Worm (Caenorhabditis elegans) whole organism, young adult: ENCODE results near the gene F43E12.1.

Experiments
- B0019.2 ChIP-seq: fragments of 200-800 bp; sonication (Bioruptor generic); conservative IDR thresholded peaks from 2 replicates; pipeline ENCODE4 v1.3.6; 2022; ENCODE audit warnings: missing genetic modification reagents, missing genetic modification characterization, missing compliant biosample characterization
- C06A6.2 ChIP-seq: fragments of 200-800 bp; sonication (Bioruptor generic); conservative IDR thresholded peaks from 2 replicates; pipeline ENCODE4 v1.3.6; 2022; ENCODE audit warnings: missing genetic modification characterization, missing compliant biosample characterization
- D2030.7 ChIP-seq: fragments of 200-800 bp; sonication (Bioruptor generic); IDR thresholded peaks from 2 replicates; pipeline ENCODE4 v1.3.6; 2022; ENCODE audit warnings: missing genetic modification reagents, missing genetic modification characterization, missing compliant biosample characterization
- F10E7.11 ChIP-seq: sonication (generic microtip); optimal IDR thresholded peaks from 2 replicates; lab custom pipeline; 2017; ENCODE audit warnings: mild to moderate bottlenecking, missing genetic modification characterization, moderate library complexity, missing compliant biosample characterization
- F33H1.4 ChIP-seq: fragments of 200-800 bp; sonication (Bioruptor generic); IDR thresholded peaks from 2 replicates; pipeline ENCODE4 v1.3.6; 2022; ENCODE audit warnings: missing genetic modification reagents, missing genetic modification characterization, missing compliant biosample characterization
- K12H6.12 ChIP-seq: fragments of 200-800 bp; sonication (Bioruptor generic); optimal IDR thresholded peaks from 2 replicates; lab custom pipeline; 2018; ENCODE audit warnings: mild to moderate bottlenecking, missing genetic modification characterization, missing compliant biosample characterization
- T07F8.4 ChIP-seq: sonication (generic microtip); optimal IDR thresholded peaks from 2 replicates; lab custom pipeline; 2016; ENCODE audit warnings: mild to moderate bottlenecking, missing genetic modification characterization, moderate library complexity, missing compliant biosample characterization
- Y53F4B.3 ChIP-seq: fragments of 200-800 bp; sonication (Bioruptor generic); IDR thresholded peaks from 2 replicates; pipeline ENCODE4 v1.3.6; 2022; ENCODE audit warnings: missing genetic modification reagents, missing genetic modification characterization, missing compliant biosample characterization
- Y95B8A.8 ChIP-seq: fragments of 200-800 bp; sonication (Bioruptor generic); IDR thresholded peaks from 2 replicates; pipeline ENCODE4 v1.3.6; 2022; ENCODE audit warnings: missing genetic modification reagents, missing genetic modification characterization, missing compliant biosample characterization
- ZK185.1 ChIP-seq: sonication (generic microtip); optimal IDR thresholded peaks from 2 replicates; lab custom pipeline; 2016; ENCODE audit warnings: mild to moderate bottlenecking, missing genetic modification characterization, missing compliant biosample characterization; ENCODE audit not compliant: poor library complexity, severe bottlenecking
- atf-7 ChIP-seq: sonication (generic microtip); optimal IDR thresholded peaks from 2 replicates; lab custom pipeline; 2017; ENCODE audit warnings: mild to moderate bottlenecking, missing genetic modification characterization, missing compliant biosample characterization
- attf-3 ChIP-seq: fragments of 200-800 bp; sonication (Bioruptor generic); conservative IDR thresholded peaks from 2 replicates; pipeline ENCODE4 v1.3.6; 2022; ENCODE audit warnings: missing genetic modification reagents, missing genetic modification characterization, missing compliant biosample characterization
- attf-5 ChIP-seq: fragments of 200-800 bp; sonication (Bioruptor generic); optimal IDR thresholded peaks from 2 replicates; lab custom pipeline; 2018; ENCODE audit warnings: mild to moderate bottlenecking, missing genetic modification characterization, missing compliant biosample characterization
- attf-6 ChIP-seq: fragments of 200-800 bp; sonication (Bioruptor generic); IDR thresholded peaks from 2 replicates; pipeline ENCODE4 v1.3.6; 2022; ENCODE audit warnings: missing genetic modification reagents, missing genetic modification characterization, missing compliant biosample characterization
- bed-1 ChIP-seq: fragments of 200-800 bp; sonication (Bioruptor generic); IDR thresholded peaks from 2 replicates; pipeline ENCODE4 v1.3.6; 2022; ENCODE audit warnings: missing genetic modification reagents, missing genetic modification characterization, missing compliant biosample characterization
- ccch-3 ChIP-seq: fragments of 200-800 bp; sonication (Bioruptor generic); optimal IDR thresholded peaks from 2 replicates; lab custom pipeline; 2018; ENCODE audit warnings: mild to moderate bottlenecking, missing genetic modification characterization, missing compliant biosample characterization
- cebp-1 ChIP-seq, 2 experiments: fragments of 200-800 bp in 1 of 2; sonication (Bioruptor generic) in 1 of 2; sonication (generic microtip) in 1 of 2; IDR thresholded peaks in 1 of 2; optimal IDR thresholded peaks in 1 of 2; 2 replicates each; pipeline versions ENCODE4 v1.3.6 to Lab custom; 2017 to 2022; ENCODE audit warnings: missing compliant biosample characterization in 2 of 2, missing genetic modification characterization in 2 of 2, mild to moderate bottlenecking in 1 of 2, missing genetic modification reagents in 1 of 2, moderate library complexity in 1 of 2
- ceh-27 ChIP-seq: fragments of 200-800 bp; sonication (Bioruptor generic); optimal IDR thresholded peaks from 2 replicates; lab custom pipeline; 2018; ENCODE audit warnings: mild to moderate bottlenecking, missing genetic modification characterization, moderate library complexity, missing compliant biosample characterization
- egl-18 ChIP-seq: fragments of 200-800 bp; sonication (Bioruptor generic); IDR thresholded peaks from 2 replicates; pipeline ENCODE4 v1.3.6; 2022; ENCODE audit warnings: missing genetic modification reagents, missing genetic modification characterization, missing compliant biosample characterization
- egl-44 ChIP-seq: fragments of 200-800 bp; sonication (Bioruptor generic); IDR thresholded peaks from 2 replicates; pipeline ENCODE4 v1.3.6; 2022; ENCODE audit warnings: missing genetic modification reagents, missing genetic modification characterization, missing compliant biosample characterization
- gei-17 ChIP-seq: fragments of 200-800 bp; sonication (Bioruptor generic); optimal IDR thresholded peaks from 2 replicates; lab custom pipeline; 2018; ENCODE audit warnings: mild to moderate bottlenecking, missing genetic modification characterization, missing compliant biosample characterization
- hmg-20 ChIP-seq: fragments of 200-800 bp; sonication (Bioruptor generic); IDR thresholded peaks from 2 replicates; pipeline ENCODE4 v1.3.6; 2022; ENCODE audit warnings: missing genetic modification reagents, missing genetic modification characterization, missing compliant biosample characterization
- hrde-1 ChIP-seq: sonication (generic microtip); optimal IDR thresholded peaks from 2 replicates; lab custom pipeline; 2016; ENCODE audit warnings: missing genetic modification characterization, mild to moderate bottlenecking, missing compliant biosample characterization, moderate library complexity, missing genotype, missing genetic modification reagents, borderline replicate concordance
- lag-1 ChIP-seq: fragments of 200-800 bp; sonication (Bioruptor generic); IDR thresholded peaks from 2 replicates; pipeline ENCODE4 v1.3.6; 2022; ENCODE audit warnings: missing genetic modification reagents, missing genetic modification characterization, missing compliant biosample characterization
- lir-1 ChIP-seq: fragments of 200-800 bp; sonication (Bioruptor generic); conservative IDR thresholded peaks from 2 replicates; pipeline ENCODE4 v1.3.6; 2022; ENCODE audit warnings: missing genetic modification reagents, missing genetic modification characterization, missing compliant biosample characterization
- madf-6 ChIP-seq: fragments of 200-800 bp; sonication (Bioruptor generic); IDR thresholded peaks from 2 replicates; pipeline ENCODE4 v1.3.6; 2022; ENCODE audit warnings: missing genetic modification reagents, missing genetic modification characterization, missing compliant biosample characterization
- madf-8 ChIP-seq: fragments of 200-800 bp; sonication (Bioruptor generic); conservative IDR thresholded peaks from 2 replicates; pipeline ENCODE4 v1.3.6; 2022; ENCODE audit warnings: missing genetic modification reagents, missing genetic modification characterization, missing compliant biosample characterization
- nfya-1 ChIP-seq: sonication (generic microtip); optimal IDR thresholded peaks from 2 replicates; lab custom pipeline; 2017; ENCODE audit warnings: antibody characterized with exemption, missing compliant biosample characterization, missing genetic modification characterization, borderline replicate concordance; ENCODE audit not compliant: insufficient read depth
- nfyb-1 ChIP-seq: fragments of 200-800 bp; sonication (Bioruptor generic); IDR thresholded peaks from 2 replicates; pipeline ENCODE4 v1.3.6; 2022; ENCODE audit warnings: missing genetic modification reagents, missing genetic modification characterization, missing compliant biosample characterization
- nhr-27 ChIP-seq: fragments of 200-800 bp; sonication (Bioruptor generic); optimal IDR thresholded peaks from 2 replicates; lab custom pipeline; 2018; ENCODE audit warnings: mild to moderate bottlenecking, missing genetic modification characterization, moderate library complexity, missing compliant biosample characterization
- sdz-38 ChIP-seq: sonication (generic microtip); optimal IDR thresholded peaks from 2 replicates; lab custom pipeline; 2016; ENCODE audit warnings: missing genotype, missing genetic modification characterization, missing compliant biosample characterization
- snpc-4 ChIP-seq, 5 experiments: fragments of 150-350 bp in 1 of 5; sonication (generic microtip) in 4 of 5; optimal IDR thresholded peaks; 2 replicates each; lab custom pipeline; 2014 to 2018; ENCODE audit warnings: missing genetic modification characterization in 5 of 5, missing biosample characterization in 3 of 5, antibody characterized with exemption in 2 of 5, mild to moderate bottlenecking in 2 of 5, missing compliant biosample characterization in 2 of 5, missing genotype in 2 of 5, moderate library complexity in 2 of 5, missing genetic modification reagents in 1 of 5
- sptf-2 ChIP-seq: fragments of 200-800 bp; sonication (Bioruptor generic); optimal IDR thresholded peaks from 2 replicates; lab custom pipeline; 2018; ENCODE audit warnings: mild to moderate bottlenecking, missing genetic modification characterization, missing compliant biosample characterization
- tbx-9 ChIP-seq: sonication (generic microtip); optimal IDR thresholded peaks from 2 replicates; lab custom pipeline; 2016; ENCODE audit warnings: borderline replicate concordance, missing genetic modification characterization, inconsistent platforms, missing compliant biosample characterization
- zfh-2 ChIP-seq: fragments of 200-800 bp; sonication (Bioruptor generic); conservative IDR thresholded peaks from 2 replicates; pipeline ENCODE4 v1.3.6; 2022; ENCODE audit warnings: missing genetic modification reagents, missing genetic modification characterization, missing compliant biosample characterization
- zim-3 ChIP-seq: sonication (generic microtip); optimal IDR thresholded peaks from 2 replicates; lab custom pipeline; 2017; ENCODE audit warnings: mild to moderate bottlenecking, missing genetic modification characterization, moderate library complexity, missing compliant biosample characterization
- ztf-6 ChIP-seq: fragments of 200-800 bp; sonication (Bioruptor generic); IDR thresholded peaks from 2 replicates; pipeline ENCODE4 v1.3.6; 2022; ENCODE audit warnings: missing genetic modification reagents, missing genetic modification characterization, missing compliant biosample characterization

The F43E12.1 gene

ce11 chrX:7220209-7220608, 42.8 kb downstream of the F43E12.1 start:
- TF ChIP-seq F33H1.4 (GFP tag; lab: Robert Waterston, UW), result no peak
- peak; percentile 33; the same call in 1 of the 2 replicates for TF ChIP-seq nfyb-1 (GFP tag; lab: Robert Waterston, UW)

- no peak for TF ChIP-seq gei-17 (GFP tag; lab: Kevin White, UChicago)
- TF ChIP-seq K12H6.12 (tag; lab: Kevin White, UChicago), result peak; percentile 11
- TF ChIP-seq ccch-3 (GFP tag; lab: Kevin White, UChicago), result no peak
- TF ChIP-seq B0019.2 (GFP tag; lab: Robert Waterston, UW), result no peak
- no peak for TF ChIP-seq hrde-1
- no peak for TF ChIP-seq F10E7.11 (tag; lab: Kevin White, UChicago)
- TF ChIP-seq nfya-1, result no peak
- no peak for TF ChIP-seq cebp-1 (GFP tag; IDR thresholded peaks at IDR 0.05; lab: Robert Waterston, UW)
- TF ChIP-seq cebp-1 (tag; optimal IDR thresholded peaks at IDR 0.05; lab: Kevin White, UChicago), result peak; percentile 14
- TF ChIP-seq nfyb-1 (GFP tag; lab: Robert Waterston, UW), result no peak
- TF ChIP-seq lag-1 (GFP tag; lab: Robert Waterston, UW), result no peak
- no peak for TF ChIP-seq ztf-6 (GFP tag; lab: Robert Waterston, UW)
- no peak for TF ChIP-seq tbx-9
- TF ChIP-seq zfh-2, result peak; percentile 63
- TF ChIP-seq nhr-27 (tag; lab: Kevin White, UChicago), result no peak
- TF ChIP-seq bed-1 (GFP tag; lab: Robert Waterston, UW), result no peak
- TF ChIP-seq attf-5, result no peak
- no peak for TF ChIP-seq madf-6
- TF ChIP-seq sdz-38 (tag; lab: Kevin White, UChicago), result no peak
- TF ChIP-seq D2030.7 (GFP tag; lab: Robert Waterston, UW), result no peak
- no peak for TF ChIP-seq sptf-2
- TF ChIP-seq Y53F4B.3 (GFP tag; lab: Robert Waterston, UW), result no peak
- no peak for TF ChIP-seq egl-44 (GFP tag; lab: Robert Waterston, UW)
- no peak for TF ChIP-seq ZK185.1 (tag; lab: Kevin White, UChicago)
- no peak for TF ChIP-seq hmg-20 (GFP tag; lab: Robert Waterston, UW)
- TF ChIP-seq madf-8 (GFP tag; lab: Robert Waterston, UW), result no peak
- TF ChIP-seq C06A6.2 (GFP tag; lab: Robert Waterston, UW), result no peak
- no peak for TF ChIP-seq egl-18 (GFP tag; lab: Robert Waterston, UW)
- no peak for TF ChIP-seq T07F8.4
- TF ChIP-seq attf-6 (GFP tag; lab: Robert Waterston, UW), result no peak
- no peak for TF ChIP-seq zim-3 (tag; lab: Kevin White, UChicago)
- no peak for TF ChIP-seq atf-7 (tag; lab: Kevin White, UChicago)
- no peak for TF ChIP-seq snpc-4 (GFP tag; optimal IDR thresholded peaks at IDR 0.05; lab: Kevin White, UChicago)
- no peak for TF ChIP-seq snpc-4 (tag; optimal IDR thresholded peaks at IDR 0.05; lab: Kevin White, UChicago)
- TF ChIP-seq ceh-27 (GFP tag; lab: Kevin White, UChicago), result peak; percentile 6
- TF ChIP-seq Y95B8A.8 (GFP tag; lab: Robert Waterston, UW), result no peak
- TF ChIP-seq, all 124 proteins: peak for 4
Observed at ce11 chrX:7222383-7222782, 44.9 kb downstream of the F43E12.1 start.

ce11 chrX:7224510-7224909, 47.1 kb downstream of the F43E12.1 start:
- TF ChIP-seq lir-1 (no peak), attf-3 (0 out of 2 replicates have a peak, but pooled peaks have one; percentile 11), zfh-2 (0 out of 2 replicates have a peak, but pooled peaks have one; percentile 33), F33H1.4 (GFP tag; lab: Robert Waterston, UW) (0 out of 2 replicates have a peak, but pooled peaks have one; percentile 9)
